Worm (Caenorhabditis elegans) whole organism, L4 larva: ENCODE results near the gene F16G10.5.
A peak's percentile ranks its signal among the peaks of the same experiment; 100 is the strongest.

Experiments
- F37D6.2 ChIP-seq: sonication (generic microtip); optimal IDR thresholded peaks from 2 replicates; lab custom pipeline; 2016; ENCODE audit warnings: mild to moderate bottlenecking, missing genetic modification characterization, missing compliant biosample characterization
- T20F7.1 ChIP-seq: fragments of 200-800 bp; sonication (Bioruptor generic); optimal IDR thresholded peaks from 2 replicates; lab custom pipeline; 2018; ENCODE audit warnings: mild to moderate bottlenecking, missing genetic modification characterization, missing compliant biosample characterization
- T26A8.4 ChIP-seq: fragments of 200-800 bp; sonication (Bioruptor generic); IDR thresholded peaks from 2 replicates; pipeline ENCODE4 v1.3.6; 2022; ENCODE audit warnings: missing genetic modification characterization, missing compliant biosample characterization
- ZK337.2 ChIP-seq: fragments of 200-800 bp; sonication (Bioruptor generic); IDR thresholded peaks from 2 replicates; pipeline ENCODE4 v1.3.6; 2022; ENCODE audit warnings: missing genetic modification reagents, missing genetic modification characterization, missing compliant biosample characterization
- aha-1 ChIP-seq: fragments of 150-350 bp; peaks from one replicate; lab custom pipeline; 2014; ENCODE audit warnings: missing biosample characterization, missing genetic modification characterization
- arid-1 ChIP-seq: fragments of 200-800 bp; sonication (Bioruptor generic); conservative IDR thresholded peaks from 2 replicates; pipeline ENCODE4 v1.3.6; 2022; ENCODE audit warnings: missing genetic modification reagents, missing genetic modification characterization, missing compliant biosample characterization
- ceh-20 ChIP-seq: fragments of 200-800 bp; sonication (Bioruptor generic); IDR thresholded peaks from 2 replicates; pipeline ENCODE4 v1.3.6; 2022; ENCODE audit warnings: missing genetic modification reagents, missing genetic modification characterization, missing compliant biosample characterization
- ceh-32 ChIP-seq: sonication (generic microtip); optimal IDR thresholded peaks from 2 replicates; lab custom pipeline; 2016; ENCODE audit warnings: mild to moderate bottlenecking, missing genetic modification characterization, missing compliant biosample characterization; ENCODE audit not compliant: poor library complexity
- ceh-44 ChIP-seq: fragments of 200-800 bp; sonication (Bioruptor generic); IDR thresholded peaks from 2 replicates; pipeline ENCODE4 v1.3.6; 2022; ENCODE audit warnings: missing genetic modification reagents, missing genetic modification characterization, missing compliant biosample characterization
- ceh-62 ChIP-seq: sonication (generic microtip); optimal IDR thresholded peaks from 2 replicates; lab custom pipeline; 2017; ENCODE audit warnings: missing biosample characterization, missing genetic modification characterization
- ceh-82 ChIP-seq: sonication (generic microtip); optimal IDR thresholded peaks from 2 replicates; lab custom pipeline; 2017; ENCODE audit warnings: missing biosample characterization, missing genetic modification characterization
- ctbp-1 ChIP-seq: fragments of 200-800 bp; sonication (Bioruptor generic); IDR thresholded peaks from 2 replicates; pipeline ENCODE4 v1.3.6; 2022; ENCODE audit warnings: missing genetic modification reagents, missing genetic modification characterization, missing compliant biosample characterization
- daf-12 ChIP-seq: fragments of 150-350 bp; optimal IDR thresholded peaks from 2 replicates; lab custom pipeline; 2014; ENCODE audit warnings: missing biosample characterization, missing genetic modification reagents, missing genetic modification characterization
- daf-16 ChIP-seq, 3 experiments: sonication (generic microtip); optimal IDR thresholded peaks; 2 replicates each; lab custom pipeline; 2016 to 2017; ENCODE audit warnings: missing genetic modification characterization in 3 of 3, missing genetic modification reagents in 3 of 3, mild to moderate bottlenecking in 2 of 3, missing compliant biosample characterization in 2 of 3, missing biosample characterization in 1 of 3, moderate library complexity in 1 of 3
- dmd-6 ChIP-seq: fragments of 200-800 bp; sonication (Bioruptor generic); IDR thresholded peaks from 2 replicates; pipeline ENCODE4 v1.3.6; 2022; ENCODE audit warnings: missing genetic modification reagents, missing genetic modification characterization, missing compliant biosample characterization
- dve-1 ChIP-seq: sonication (generic microtip); optimal IDR thresholded peaks from 2 replicates; lab custom pipeline; 2017; ENCODE audit warnings: antibody characterized with exemption, mild to moderate bottlenecking, missing genetic modification characterization, missing compliant biosample characterization; ENCODE audit not compliant: insufficient read depth
- egl-27 ChIP-seq: sonication (generic microtip); optimal IDR thresholded peaks from 3 replicates; lab custom pipeline; 2017; ENCODE audit warnings: missing biosample characterization, missing genetic modification reagents, missing genetic modification characterization
- fkh-10 ChIP-seq: fragments of 150-350 bp; optimal IDR thresholded peaks from 2 replicates; lab custom pipeline; 2014; ENCODE audit warnings: missing biosample characterization, missing genetic modification reagents, missing genetic modification characterization
- hif-1 ChIP-seq, 2 experiments: sonication (generic microtip); optimal IDR thresholded peaks; 2 replicates each; lab custom pipeline; 2016 to 2017; ENCODE audit warnings: missing compliant biosample characterization in 2 of 2, missing genetic modification characterization in 2 of 2, missing genetic modification reagents in 2 of 2, missing genotype in 2 of 2, mild to moderate bottlenecking in 1 of 2
- hlh-11 ChIP-seq: fragments of 200-800 bp; sonication (Bioruptor generic); optimal IDR thresholded peaks from 2 replicates; lab custom pipeline; 2018; ENCODE audit warnings: mild to moderate bottlenecking, missing genetic modification characterization, missing compliant biosample characterization
- hlh-30 ChIP-seq: sonication (generic microtip); optimal IDR thresholded peaks from 2 replicates; lab custom pipeline; 2017; ENCODE audit warnings: antibody characterized with exemption, mild to moderate bottlenecking, missing genetic modification characterization, missing compliant biosample characterization; ENCODE audit not compliant: insufficient read depth
- lim-7 ChIP-seq: fragments of 200-800 bp; sonication (Bioruptor generic); IDR thresholded peaks from 2 replicates; pipeline ENCODE4 v1.3.6; 2022; ENCODE audit warnings: missing genetic modification characterization, missing compliant biosample characterization
- lin-13 ChIP-seq: fragments of 150-350 bp; optimal IDR thresholded peaks from 2 replicates; lab custom pipeline; 2014; ENCODE audit warnings: missing biosample characterization, missing genetic modification reagents, missing genetic modification characterization
- lin-29 ChIP-seq: fragments of 200-800 bp; sonication (Bioruptor generic); IDR thresholded peaks from 2 replicates; pipeline ENCODE4 v1.3.6; 2022; ENCODE audit warnings: missing genetic modification reagents, missing genetic modification characterization, missing compliant biosample characterization
- lsy-2 ChIP-seq, 2 experiments: fragments of 150-350 bp in 1 of 2; sonication (generic microtip) in 1 of 2; optimal IDR thresholded peaks; 2 replicates each; lab custom pipeline; 2014 to 2017; ENCODE audit warnings: missing biosample characterization in 2 of 2, missing genetic modification characterization in 2 of 2
- mxl-2 ChIP-seq: fragments of 200-800 bp; sonication (Bioruptor generic); conservative IDR thresholded peaks from 2 replicates; pipeline ENCODE4 v1.3.6; 2022; ENCODE audit warnings: missing genetic modification reagents, missing genetic modification characterization, missing compliant biosample characterization
- mxl-3 ChIP-seq: fragments of 200-800 bp; sonication (Bioruptor generic); optimal IDR thresholded peaks from 2 replicates; lab custom pipeline; 2018; ENCODE audit warnings: mild to moderate bottlenecking, missing genetic modification characterization, missing compliant biosample characterization
- nhr-10 ChIP-seq: fragments of 150-350 bp; optimal IDR thresholded peaks from 2 replicates; lab custom pipeline; 2014; ENCODE audit warnings: missing biosample characterization, missing genetic modification characterization
- nhr-102 ChIP-seq: sonication (generic microtip); optimal IDR thresholded peaks from 2 replicates; lab custom pipeline; 2016; ENCODE audit warnings: mild to moderate bottlenecking, missing genetic modification characterization, moderate library complexity, missing compliant biosample characterization
- nhr-11 ChIP-seq: fragments of 150-350 bp; optimal IDR thresholded peaks from 2 replicates; lab custom pipeline; 2014; ENCODE audit warnings: missing biosample characterization, missing genetic modification characterization
- nhr-237 ChIP-seq: sonication (generic microtip); optimal IDR thresholded peaks from 2 replicates; lab custom pipeline; 2017; ENCODE audit warnings: missing biosample characterization, missing genetic modification characterization
- nhr-28 ChIP-seq: fragments of 150-350 bp; optimal IDR thresholded peaks from 2 replicates; lab custom pipeline; 2014; ENCODE audit warnings: missing biosample characterization, missing genetic modification characterization
- nhr-42 ChIP-seq: fragments of 200-800 bp; sonication (Bioruptor generic); IDR thresholded peaks from 2 replicates; pipeline ENCODE4 v1.3.6; 2022; ENCODE audit warnings: missing genetic modification characterization, missing compliant biosample characterization
- pha-4 ChIP-seq, 2 experiments: fragments of 150-350 bp in 1 of 2; fragments of 200-800 bp in 1 of 2; sonication (Bioruptor generic) in 1 of 2; IDR thresholded peaks in 1 of 2; optimal IDR thresholded peaks in 1 of 2; 2 replicates each; pipeline versions ENCODE4 v1.3.6 to Lab custom; 2014 to 2022; ENCODE audit warnings: missing genetic modification characterization in 2 of 2, missing genetic modification reagents in 2 of 2, missing biosample characterization in 1 of 2, missing compliant biosample characterization in 1 of 2
- php-3 ChIP-seq: fragments of 200-800 bp; sonication (Bioruptor generic); IDR thresholded peaks from 2 replicates; pipeline ENCODE4 v1.3.6; 2022; ENCODE audit warnings: missing genetic modification reagents, missing genetic modification characterization, missing compliant biosample characterization
- pqm-1 ChIP-seq: sonication (generic microtip); optimal IDR thresholded peaks from 2 replicates; lab custom pipeline; 2017; ENCODE audit warnings: missing biosample characterization, missing genetic modification characterization
- rbr-2 ChIP-seq: sonication (generic microtip); optimal IDR thresholded peaks from 2 replicates; lab custom pipeline; 2016; ENCODE audit warnings: missing genotype, missing genetic modification characterization, missing compliant biosample characterization
- skn-1 ChIP-seq: fragments of 150-350 bp; optimal IDR thresholded peaks from 2 replicates; lab custom pipeline; 2014; ENCODE audit warnings: missing biosample characterization, missing genetic modification characterization
- snpc-4 ChIP-seq: fragments of 150-350 bp; optimal IDR thresholded peaks from 2 replicates; lab custom pipeline; 2014; ENCODE audit warnings: missing biosample characterization, missing genetic modification characterization
- spr-3 ChIP-seq: fragments of 200-800 bp; sonication (Bioruptor generic); optimal IDR thresholded peaks from 2 replicates; lab custom pipeline; 2018; ENCODE audit warnings: mild to moderate bottlenecking, missing genetic modification characterization, missing compliant biosample characterization
- tag-97 ChIP-seq: fragments of 200-800 bp; sonication (Bioruptor generic); IDR thresholded peaks from 2 replicates; pipeline ENCODE4 v1.3.6; 2022; ENCODE audit warnings: missing genetic modification characterization, missing compliant biosample characterization
- tra-1 ChIP-seq: fragments of 200-800 bp; sonication (Bioruptor generic); IDR thresholded peaks from 2 replicates; pipeline ENCODE4 v1.3.6; 2022; ENCODE audit warnings: missing genetic modification reagents, missing genetic modification characterization, missing compliant biosample characterization
- unc-130 ChIP-seq: sonication (generic microtip); optimal IDR thresholded peaks from 2 replicates; lab custom pipeline; 2016; ENCODE audit warnings: missing genetic modification reagents, missing genetic modification characterization, missing compliant biosample characterization
- unc-39 ChIP-seq: sonication (generic microtip); optimal IDR thresholded peaks from 2 replicates; lab custom pipeline; 2017; ENCODE audit warnings: missing biosample characterization, missing genetic modification characterization
- unc-62 ChIP-seq, 3 experiments: fragments of 150-350 bp in 1 of 3; sonication (generic microtip); optimal IDR thresholded peaks in 2 of 3; peaks in 1 of 3; 1 replicate in 1 of 3; 2 replicates in 2 of 3; lab custom pipeline; 2014 to 2017; ENCODE audit warnings: missing biosample characterization in 3 of 3, missing genetic modification characterization in 3 of 3, missing genetic modification reagents in 3 of 3, missing genotype in 1 of 3
- zip-2 ChIP-seq: fragments of 150-350 bp; optimal IDR thresholded peaks from 2 replicates; lab custom pipeline; 2014; ENCODE audit warnings: missing biosample characterization, missing genetic modification characterization
- ztf-11 ChIP-seq: fragments of 150-350 bp; optimal IDR thresholded peaks from 2 replicates; lab custom pipeline; 2014; ENCODE audit warnings: missing biosample characterization, missing genetic modification characterization

F16G10.5 gene

ce11 chrII:2412649-2413048 is 45.5 kb downstream of the F16G10.5 start, which contains the start of gene fbxa-182:
Gene fbxa-182 (minus strand): TSS chrII:2412749.
- TF ChIP-seq php-3 (GFP tag; lab: Robert Waterston, UW) (0 out of 2 replicates have a peak, but pooled peaks have one; percentile 23), rbr-2 (tag; lab: Kevin White, UChicago) (no peak), pqm-1 (tag; lab: Kevin White, UChicago) (peak; percentile 17), unc-62 (GFP tag; optimal IDR thresholded peaks at IDR 0.05 in 1 of 2; lab: Kevin White, UChicago) (peak in 1 of 2 experiments; percentile 9), unc-62 (tag; optimal IDR thresholded peaks at IDR 0.05; lab: Kevin White, UChicago) (no peak), lin-29 (GFP tag; lab: Robert Waterston, UW) (no peak), tag-97 (no peak), ceh-32 (tag; lab: Kevin White, UChicago) (no peak), nhr-28 (tag; lab: Kevin White, UChicago) (peak; percentile 19), ZK337.2 (GFP tag; lab: Robert Waterston, UW) (no peak), arid-1 (GFP tag; lab: Robert Waterston, UW) (no peak), dve-1 (tag; lab: Kevin White, UChicago) (peak; percentile 14), nhr-10 (tag; lab: Kevin White, UChicago) (no peak), dmd-6 (no peak), unc-130 (GFP tag; lab: Kevin White, UChicago) (no peak), T26A8.4 (GFP tag; lab: Robert Waterston, UW) (no peak), nhr-102 (no peak), ztf-11 (tag; lab: Kevin White, UChicago) (no peak), lsy-2 (tag; optimal IDR thresholded peaks at IDR 0.05; lab: Kevin White, UChicago) (no peak), daf-16 (GFP tag; optimal IDR thresholded peaks at IDR 0.05; lab: Kevin White, UChicago) (no peak), daf-16 (tag; optimal IDR thresholded peaks at IDR 0.05; lab: Kevin White, UChicago) (peak; percentile 37), skn-1 (tag; lab: Kevin White, UChicago) (no peak), zip-2 (no peak), mxl-2 (no peak), F37D6.2 (tag; lab: Kevin White, UChicago) (no peak)

ce11 chrII:2415439-2415838 is 48.3 kb downstream of the F16G10.5 start, which contains the start of gene fbxa-4:
Gene fbxa-4 (minus strand): TSS chrII:2415531.
- TF ChIP-seq unc-39 (tag; lab: Kevin White, UChicago) (no peak), daf-16 (GFP tag; optimal IDR thresholded peaks at IDR 0.05; lab: Kevin White, UChicago) (no peak), daf-16 (tag; optimal IDR thresholded peaks at IDR 0.05; lab: Kevin White, UChicago) (peak; percentile 87), dmd-6 (0 out of 2 replicates have a peak, but pooled peaks have one; percentile 32), pha-4 (GFP tag; IDR thresholded peaks at IDR 0.05; lab: Robert Waterston, UW) (no peak), pha-4 (tag; optimal IDR thresholded peaks at IDR 0.05; lab: Kevin White, UChicago) (no peak), ceh-62 (tag; lab: Kevin White, UChicago) (no peak), hlh-11 (tag; lab: Kevin White, UChicago) (peak; percentile 47), nhr-11 (tag; lab: Kevin White, UChicago) (no peak), daf-12 (tag; lab: Kevin White, UChicago) (no peak), nhr-42 (GFP tag; lab: Robert Waterston, UW) (no peak), unc-62 (GFP tag; optimal IDR thresholded peaks at IDR 0.05 in 1 of 2; lab: Kevin White, UChicago) (peak in 1 of 2 experiments; percentile 56), unc-62 (tag; optimal IDR thresholded peaks at IDR 0.05; lab: Kevin White, UChicago) (no peak), snpc-4 (no peak), mxl-3 (GFP tag; lab: Kevin White, UChicago) (no peak), fkh-10 (GFP tag; lab: Kevin White, UChicago) (no peak), nhr-102 (no peak), lin-13 (GFP tag; lab: Kevin White, UChicago) (no peak), tra-1 (GFP tag; lab: Robert Waterston, UW) (no peak), dve-1 (tag; lab: Kevin White, UChicago) (peak; percentile 75), aha-1 (tag; lab: Kevin White, UChicago) (no peak), hif-1 (tag; optimal IDR thresholded peaks at IDR 0.05; lab: Kevin White, UChicago) (no peak), spr-3 (GFP tag; lab: Kevin White, UChicago) (no peak), ceh-20 (GFP tag; lab: Robert Waterston, UW) (no peak), pqm-1 (tag; lab: Kevin White, UChicago) (peak; percentile 52), nhr-237 (tag; lab: Kevin White, UChicago) (no peak), T20F7.1 (GFP tag; lab: Kevin White, UChicago) (no peak), egl-27 (tag; lab: Kevin White, UChicago) (no peak), ceh-44 (GFP tag; lab: Robert Waterston, UW) (no peak), ZK337.2 (GFP tag; lab: Robert Waterston, UW) (no peak), ceh-82 (tag; lab: Kevin White, UChicago) (no peak), lim-7 (no peak), mxl-2 (no peak), ctbp-1 (GFP tag; lab: Robert Waterston, UW) (no peak), ceh-32 (tag; lab: Kevin White, UChicago) (no peak), hlh-30 (no peak)
